Worm (Caenorhabditis elegans): ENCODE data around the gene oxy-4.

- no peak for TF ChIP-seq ama-1 (optimal IDR thresholded peaks at IDR 0.05)
- peak; percentile 95 for TF ChIP-seq lin-13 (GFP tag; optimal IDR thresholded peaks at IDR 0.05)
Observed at ce11 chrIII:5172470-5172869, 13.9 kb upstream of the oxy-4 start, which contains the start of gene K10D2.5.

Measured in whole organism, L4 larva.